Fruit fly (Drosophila melanogaster) whole organism, prepupa: ENCODE data around the gene CG6980.

ENCODE experiments used
- Blimp-1 ChIP-seq: fragments of 200-800 bp; sonication (Bioruptor generic); optimal IDR thresholded peaks from 3 replicates; lab custom pipeline; 2017; ENCODE audit warnings: missing biosample characterization, missing genetic modification characterization, mild to moderate bottlenecking, moderate library complexity, missing genetic modification reagents
- CG11762 ChIP-seq: fragments of 200-800 bp; sonication (Bioruptor generic); optimal IDR thresholded peaks from 3 replicates; lab custom pipeline; 2016; ENCODE audit warnings: missing biosample characterization, missing genetic modification characterization; ENCODE audit not compliant: insufficient read depth
- Hr39 ChIP-seq: fragments of 200-800 bp; sonication (Bioruptor generic); optimal IDR thresholded peaks from 2 replicates; lab custom pipeline; 2016; ENCODE audit warnings: missing biosample characterization, missing genetic modification characterization
- Sox102F ChIP-seq: fragments of 200-800 bp; sonication (Bioruptor generic); optimal IDR thresholded peaks from 2 replicates; lab custom pipeline; 2016; ENCODE audit warnings: missing biosample characterization, mild to moderate bottlenecking, missing genetic modification characterization
- acj6 ChIP-seq: fragments of 200-800 bp; sonication (Bioruptor generic); optimal IDR thresholded peaks from 3 replicates; lab custom pipeline; 2016; ENCODE audit warnings: missing biosample characterization, missing genetic modification characterization
- eg ChIP-seq: fragments of 200-800 bp; sonication (Bioruptor generic); IDR thresholded peaks from 3 replicates; pipeline ENCODE4 v1.3.6; 2022; ENCODE audit warnings: missing biosample characterization, missing genetic modification characterization
- spab ChIP-seq: fragments of 200-800 bp; sonication (Bioruptor generic); optimal IDR thresholded peaks from 2 replicates; lab custom pipeline; 2017; ENCODE audit warnings: missing biosample characterization, mild to moderate bottlenecking, missing genetic modification characterization, missing genetic modification reagents
- svp ChIP-seq: fragments of 200-800 bp; sonication (Bioruptor generic); peaks from one replicate; lab custom pipeline; 2016; ENCODE audit warnings: missing biosample characterization, missing genetic modification characterization

DNA sequence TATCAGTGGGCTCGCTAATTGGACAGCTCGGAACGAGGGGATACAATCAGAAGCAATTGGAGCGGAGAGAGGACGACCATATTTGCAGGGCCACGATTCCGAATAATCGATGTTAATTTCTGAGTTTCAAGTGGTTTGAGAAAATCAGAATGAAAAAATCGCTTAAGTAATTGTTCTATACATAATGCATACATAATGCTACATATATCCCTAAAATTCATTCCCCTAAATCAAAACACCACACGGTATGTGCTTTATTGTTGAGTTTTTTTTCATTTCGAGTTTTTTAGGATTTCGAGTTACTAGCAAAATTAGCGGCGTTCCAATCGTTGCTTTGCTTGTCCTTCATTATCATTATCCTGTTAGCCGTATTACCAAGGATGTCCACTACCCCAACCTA, 18.1 kb downstream of the CG6980 start, which contains the start of gene niki:
- TF ChIP-seq Hr39 (GFP tag; lab: Kevin White, UChicago) = no peak
- TF ChIP-seq Blimp-1 = no peak
- no peak for TF ChIP-seq acj6 (GFP tag; lab: Kevin White, UChicago)
- no peak for TF ChIP-seq Sox102F (GFP tag; lab: Kevin White, UChicago)
- TF ChIP-seq spab (GFP tag; lab: Kevin White, UChicago) = no peak
- TF ChIP-seq svp (GFP tag; lab: Kevin White, UChicago) = no peak
- TF ChIP-seq CG11762 (GFP tag; lab: Kevin White, UChicago) = no peak
- TF ChIP-seq eg (GFP tag; lab: Robert Waterston, UW) = no peak
